Worm (Caenorhabditis elegans): ENCODE measurements around the gene nlp-9.

Gene nlp-9

DNA sequence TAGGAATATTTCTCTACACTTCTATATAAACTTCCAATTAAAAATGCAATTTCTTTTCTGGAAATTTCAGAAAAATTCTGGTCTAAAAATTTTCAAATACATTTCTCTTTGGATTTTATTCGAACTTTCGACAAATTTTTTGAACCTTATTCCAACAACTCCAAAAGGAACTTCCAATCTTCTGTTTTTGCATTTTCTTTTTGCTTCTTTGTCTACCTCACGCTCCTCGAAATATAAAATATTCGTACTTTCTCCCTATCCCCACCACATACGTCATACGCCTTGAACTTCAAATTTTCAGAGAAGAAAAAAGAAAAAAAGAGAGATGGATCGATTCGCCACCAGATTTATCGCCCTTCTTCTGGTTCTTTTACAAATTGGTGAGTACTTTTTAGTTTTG is at the start of gene nlp-9:
Gene nlp-9 (plus strand): TSS at position 301 of the 400 bp plus-strand sequence.
- TF ChIP-seq T22C8.4 (GFP tag; IDR thresholded peaks at IDR 0.05) (no peak), ztf-29 (GFP tag; IDR thresholded peaks at IDR 0.05) (no peak), med-1 (GFP tag; optimal IDR thresholded peaks at IDR 0.05; ENCODE audit: insufficient read depth) (no peak), ref-1 (GFP tag; conservative IDR thresholded peaks at IDR 0.05) (no peak), flt-1 (GFP tag; IDR thresholded peaks at IDR 0.05) (no peak), tab-1 (GFP tag; IDR thresholded peaks at IDR 0.05) (no peak), klf-2 (GFP tag; conservative IDR thresholded peaks at IDR 0.05) (no peak), cog-1 (tag; optimal IDR thresholded peaks at IDR 0.05) (no peak), ztf-23 (GFP tag; IDR thresholded peaks at IDR 0.05) (no peak)

DNA sequence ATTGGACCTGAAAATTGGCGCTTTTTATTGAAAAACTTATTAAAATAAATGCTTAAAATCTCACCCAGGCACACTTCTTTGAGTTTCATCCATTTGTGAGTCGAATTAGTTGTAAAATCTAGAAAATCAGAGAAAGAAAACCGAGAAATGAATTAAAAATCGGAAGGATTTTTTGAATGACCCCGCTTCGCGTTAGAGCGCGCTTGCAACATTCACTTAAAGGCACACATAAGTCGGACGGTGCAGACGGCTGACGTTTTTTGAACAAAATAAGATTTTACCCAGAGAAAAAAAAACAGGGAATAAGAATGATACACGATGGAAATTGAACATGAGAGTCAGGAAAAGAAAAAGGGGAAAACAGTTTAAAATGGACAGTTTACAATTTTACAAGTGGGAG is 49.8 kb upstream of the nlp-9 start:
- TF ChIP-seq klf-2 (GFP tag; conservative IDR thresholded peaks at IDR 0.05) (no peak), tab-1 (GFP tag; IDR thresholded peaks at IDR 0.05) (no peak), cog-1 (tag; optimal IDR thresholded peaks at IDR 0.05) (no peak), flt-1 (GFP tag; IDR thresholded peaks at IDR 0.05) (no peak), T22C8.4 (GFP tag; IDR thresholded peaks at IDR 0.05) (no peak), ztf-23 (GFP tag; IDR thresholded peaks at IDR 0.05) (no peak), med-1 (GFP tag; optimal IDR thresholded peaks at IDR 0.05; ENCODE audit: insufficient read depth) (no peak), ref-1 (GFP tag; conservative IDR thresholded peaks at IDR 0.05) (no peak), ztf-29 (GFP tag; IDR thresholded peaks at IDR 0.05) (no peak)

DNA sequence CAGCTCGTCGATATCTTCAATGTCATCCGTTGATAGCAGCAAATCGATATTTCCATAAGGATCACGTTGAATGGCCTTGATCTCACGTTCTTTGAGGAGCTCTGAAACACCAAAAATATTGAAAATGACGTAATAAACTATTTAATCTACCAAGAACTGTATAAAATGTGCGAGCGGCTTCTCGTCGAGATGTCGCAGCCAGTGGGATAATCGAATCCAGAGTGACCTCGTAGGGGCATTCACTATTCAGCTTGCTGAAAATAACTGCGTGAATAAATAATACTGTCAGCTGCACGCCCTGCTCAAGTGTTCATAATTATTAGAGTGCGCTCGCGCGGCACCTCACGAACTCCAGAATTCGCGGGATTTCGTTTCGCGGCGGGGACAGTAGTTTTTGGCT is 49.3 kb upstream of the nlp-9 start, which contains the start of gene Y45G5AM.7:
Gene Y45G5AM.7 (minus strand): TSS at position 101 of the 400 bp plus-strand sequence.
- TF ChIP-seq ztf-23 (GFP tag; IDR thresholded peaks at IDR 0.05) (no peak), med-1 (GFP tag; optimal IDR thresholded peaks at IDR 0.05; ENCODE audit: insufficient read depth) (no peak), klf-2 (GFP tag; conservative IDR thresholded peaks at IDR 0.05) (no peak), flt-1 (GFP tag; IDR thresholded peaks at IDR 0.05) (no peak), cog-1 (tag; optimal IDR thresholded peaks at IDR 0.05) (no peak), ref-1 (GFP tag; conservative IDR thresholded peaks at IDR 0.05) (no peak), tab-1 (GFP tag; IDR thresholded peaks at IDR 0.05) (no peak), ztf-29 (GFP tag; IDR thresholded peaks at IDR 0.05) (no peak), T22C8.4 (GFP tag; IDR thresholded peaks at IDR 0.05) (no peak)

DNA sequence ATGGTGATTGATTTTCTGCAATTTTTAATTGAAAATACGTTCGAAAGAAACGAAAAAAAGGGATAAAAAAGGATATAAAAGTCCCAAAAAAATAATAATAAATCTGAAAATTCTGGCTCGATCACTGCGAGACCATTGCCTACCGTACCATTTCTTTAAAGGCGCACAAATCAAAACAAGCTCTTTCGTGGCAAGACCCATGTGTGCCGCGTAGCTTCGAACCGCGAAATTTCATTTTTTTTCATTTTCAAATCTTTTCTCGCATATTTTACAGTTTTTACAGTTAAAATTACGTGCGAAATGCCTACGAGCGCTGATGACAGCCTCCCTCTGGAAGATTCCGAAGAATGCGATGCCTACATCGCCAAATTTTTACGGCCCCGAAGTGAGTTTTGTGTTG is 43.8 kb upstream of the nlp-9 start, which contains the start of the genes coh-4 and pid-5:
Gene coh-4 (minus strand): TSS at position 17 of the 400 bp plus-strand sequence.
Gene pid-5 (plus strand): TSS at position 259 of the 400 bp plus-strand sequence.
- no peak for TF ChIP-seq ztf-29 (GFP tag; IDR thresholded peaks at IDR 0.05)
- TF ChIP-seq med-1 (GFP tag; optimal IDR thresholded peaks at IDR 0.05; ENCODE audit: insufficient read depth), result no peak

DNA sequence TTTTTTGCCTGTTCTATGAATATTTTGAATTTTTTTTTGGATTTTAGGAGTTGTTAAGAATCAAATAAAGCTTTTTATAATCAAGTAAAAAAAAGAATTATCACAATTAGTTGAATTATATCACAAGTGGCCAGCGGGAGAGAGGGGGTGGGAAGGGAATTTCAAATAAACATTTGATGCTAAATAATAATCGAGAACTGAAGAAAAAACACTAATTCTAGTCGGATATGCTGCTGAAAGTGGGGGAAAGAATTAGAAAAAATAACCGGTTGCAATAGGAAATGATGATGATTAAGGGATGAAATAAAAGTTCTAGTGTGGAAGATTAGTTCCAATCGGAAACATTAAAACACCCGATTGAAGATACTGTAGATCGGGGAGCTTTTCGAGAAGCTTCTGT is 38.2 kb upstream of the nlp-9 start:
- TF ChIP-seq flt-1 (GFP tag; IDR thresholded peaks at IDR 0.05) (no peak), klf-2 (GFP tag; conservative IDR thresholded peaks at IDR 0.05) (no peak), cog-1 (tag; optimal IDR thresholded peaks at IDR 0.05) (no peak), tab-1 (GFP tag; IDR thresholded peaks at IDR 0.05) (no peak), ztf-29 (GFP tag; IDR thresholded peaks at IDR 0.05) (no peak), med-1 (GFP tag; optimal IDR thresholded peaks at IDR 0.05; ENCODE audit: insufficient read depth) (no peak), T22C8.4 (GFP tag; IDR thresholded peaks at IDR 0.05) (no peak), ztf-23 (GFP tag; IDR thresholded peaks at IDR 0.05) (no peak), ref-1 (GFP tag; conservative IDR thresholded peaks at IDR 0.05) (no peak)

DNA sequence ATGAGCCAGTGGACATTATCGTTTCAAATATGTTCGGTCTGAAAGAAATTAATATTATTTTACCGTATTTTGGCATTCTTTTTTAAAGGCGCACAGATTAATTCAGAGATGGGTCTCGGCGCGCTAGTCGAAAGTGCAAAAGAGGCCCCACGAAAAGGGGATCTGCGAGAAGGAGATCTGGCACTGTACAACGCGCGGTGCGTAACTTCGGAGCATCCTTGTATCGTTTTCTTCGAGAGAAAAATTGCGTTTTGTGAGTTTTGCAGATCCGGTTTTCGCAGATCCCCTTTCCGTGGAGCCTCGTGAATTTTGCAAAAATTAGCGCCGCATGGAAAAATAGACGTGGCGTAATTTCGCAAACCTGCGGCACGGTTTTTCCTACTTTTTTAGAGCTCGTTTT is 37.7 kb upstream of the nlp-9 start:
- TF ChIP-seq tab-1 (GFP tag; IDR thresholded peaks at IDR 0.05) (no peak), ztf-29 (GFP tag; IDR thresholded peaks at IDR 0.05) (no peak), flt-1 (GFP tag; IDR thresholded peaks at IDR 0.05) (peak; percentile 70; the same call in 1 of the 2 replicates), med-1 (GFP tag; optimal IDR thresholded peaks at IDR 0.05; ENCODE audit: insufficient read depth) (no peak), ref-1 (GFP tag; conservative IDR thresholded peaks at IDR 0.05) (no peak), klf-2 (GFP tag; conservative IDR thresholded peaks at IDR 0.05) (no peak)

DNA sequence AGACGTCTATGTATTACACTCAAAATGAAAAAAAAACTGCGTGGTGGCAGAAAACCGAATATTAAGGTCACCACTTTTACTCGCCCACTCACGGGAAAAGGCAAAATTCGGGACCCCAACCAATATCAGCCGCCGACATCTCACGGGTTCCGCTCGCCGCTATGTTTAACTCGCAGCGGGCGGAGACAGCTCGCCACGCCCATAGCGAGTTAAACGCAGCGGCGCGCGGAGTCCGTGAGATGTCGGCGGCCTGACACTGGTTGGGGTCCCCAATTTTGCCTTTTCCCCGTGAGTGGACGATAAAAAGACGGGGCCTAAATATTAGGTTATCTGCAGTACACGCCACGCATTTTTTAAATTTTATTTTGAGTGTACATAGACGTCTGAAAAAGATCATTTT is 36.9 kb upstream of the nlp-9 start:
- TF ChIP-seq flt-1 (GFP tag; IDR thresholded peaks at IDR 0.05) (no peak), ztf-23 (GFP tag; IDR thresholded peaks at IDR 0.05) (no peak), cog-1 (tag; optimal IDR thresholded peaks at IDR 0.05) (no peak), ztf-29 (GFP tag; IDR thresholded peaks at IDR 0.05) (no peak), tab-1 (GFP tag; IDR thresholded peaks at IDR 0.05) (no peak), med-1 (GFP tag; optimal IDR thresholded peaks at IDR 0.05; ENCODE audit: insufficient read depth) (no peak), klf-2 (GFP tag; conservative IDR thresholded peaks at IDR 0.05) (no peak)

DNA sequence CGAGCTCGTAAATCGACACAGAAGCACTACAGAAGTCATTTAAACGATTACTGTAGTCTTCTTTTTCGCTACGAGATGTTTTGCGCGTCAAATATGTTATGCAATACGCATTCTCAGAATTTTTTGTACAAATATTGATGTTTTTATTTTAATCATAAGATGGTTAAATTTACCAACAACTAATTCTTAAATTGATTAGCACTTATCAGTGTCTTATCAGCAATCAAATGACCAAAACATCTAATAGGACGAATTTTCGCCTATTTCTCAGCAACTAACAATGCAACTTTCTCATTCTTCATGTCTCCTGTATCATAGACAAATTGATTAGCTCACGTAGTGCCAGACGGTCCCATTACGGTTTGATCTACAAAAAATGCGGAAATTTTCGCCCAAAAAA is 33.6 kb upstream of the nlp-9 start:
- TF ChIP-seq T22C8.4 (GFP tag; IDR thresholded peaks at IDR 0.05), result no peak
- no peak for TF ChIP-seq cog-1 (tag; optimal IDR thresholded peaks at IDR 0.05)
- TF ChIP-seq ztf-23 (GFP tag; IDR thresholded peaks at IDR 0.05), result no peak
- TF ChIP-seq ref-1 (GFP tag; conservative IDR thresholded peaks at IDR 0.05), result no peak
- no peak for TF ChIP-seq flt-1 (GFP tag; IDR thresholded peaks at IDR 0.05)
- TF ChIP-seq klf-2 (GFP tag; conservative IDR thresholded peaks at IDR 0.05), result no peak
- no peak for TF ChIP-seq med-1 (GFP tag; optimal IDR thresholded peaks at IDR 0.05; ENCODE audit: insufficient read depth)

DNA sequence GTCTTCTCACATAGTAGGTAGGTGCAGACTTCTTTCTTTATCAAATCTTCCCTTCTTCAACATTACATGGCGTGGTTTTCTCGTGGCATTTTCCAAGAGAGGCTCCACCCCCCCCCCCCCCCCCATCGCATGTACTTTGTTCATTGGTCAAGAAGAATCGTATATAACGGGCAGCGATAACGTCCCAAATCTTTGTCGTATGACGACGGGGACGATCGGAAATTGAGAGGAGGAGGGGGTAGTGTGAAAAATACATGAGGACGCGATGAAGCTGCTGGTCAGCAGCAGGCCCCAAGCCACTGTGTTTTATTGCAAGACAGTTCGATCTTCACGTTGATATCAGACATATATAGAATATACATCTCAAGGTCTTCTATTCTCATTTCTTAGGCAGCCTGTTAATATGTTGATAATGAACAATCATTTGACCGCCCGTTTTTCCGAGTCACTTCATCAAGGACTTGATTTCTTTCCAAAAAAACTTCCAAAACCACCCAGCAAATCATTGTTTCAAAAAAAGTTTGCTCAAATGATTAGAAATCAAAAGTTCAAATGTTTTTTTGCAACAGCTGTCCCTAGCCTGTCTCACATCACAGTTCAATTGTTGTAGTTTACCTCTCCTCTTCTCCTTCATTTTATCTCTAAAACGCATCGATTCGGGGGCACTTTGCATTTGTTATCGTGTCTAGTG is 32.8 kb upstream of the nlp-9 start:
- TF ChIP-seq tab-1 (GFP tag; IDR thresholded peaks at IDR 0.05) (no peak), ztf-29 (GFP tag; IDR thresholded peaks at IDR 0.05) (no peak)

DNA sequence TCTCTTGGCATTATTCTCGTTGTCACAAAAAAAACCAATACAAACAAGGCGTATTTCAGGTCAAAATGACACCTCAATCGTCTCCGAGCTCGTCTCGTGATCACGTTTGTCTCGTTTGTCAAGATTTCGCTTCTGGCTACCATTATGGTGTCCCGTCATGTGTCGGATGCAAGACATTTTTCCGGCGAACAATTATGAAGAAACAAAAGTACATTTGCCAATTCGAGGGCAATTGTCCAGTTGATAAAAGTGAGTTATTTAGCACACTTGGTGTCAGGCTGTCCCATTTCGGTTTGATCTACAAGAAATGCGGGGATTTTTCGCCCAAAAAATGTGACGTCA is 32.3 kb upstream of the nlp-9 start, which contains the start of gene nhr-114:
Gene nhr-114 (plus strand): TSS at position 59 of the 342 bp plus-strand sequence.
- TF ChIP-seq klf-2 (GFP tag; conservative IDR thresholded peaks at IDR 0.05) (no peak), tab-1 (GFP tag; IDR thresholded peaks at IDR 0.05) (no peak), med-1 (GFP tag; optimal IDR thresholded peaks at IDR 0.05; ENCODE audit: insufficient read depth) (no peak), T22C8.4 (GFP tag; IDR thresholded peaks at IDR 0.05) (no peak), ztf-23 (GFP tag; IDR thresholded peaks at IDR 0.05) (no peak), ztf-29 (GFP tag; IDR thresholded peaks at IDR 0.05) (no peak), cog-1 (tag; optimal IDR thresholded peaks at IDR 0.05) (no peak), ref-1 (GFP tag; conservative IDR thresholded peaks at IDR 0.05) (no peak), flt-1 (GFP tag; IDR thresholded peaks at IDR 0.05) (no peak)
